Worm (Caenorhabditis elegans): ENCODE data around the gene sec-24.1.

- TF ChIP-seq W03F9.2 (tag; optimal IDR thresholded peaks at IDR 0.05) (no peak), dao-5 (tag; optimal IDR thresholded peaks at IDR 0.05) (no peak)
Observed at ce11 chrIV:11599717-11600116, 33.7 kb upstream of the sec-24.1 start.
